Fruit fly (Drosophila melanogaster) whole organism, embryonic: ENCODE data around the gene SelT.

Source experiments
- Aef1 ChIP-seq: fragments of 200-800 bp; sonication (Bioruptor generic); IDR thresholded peaks from 3 replicates; pipeline ENCODE4 v1.3.6; 2022; ENCODE audit warnings: missing biosample characterization, missing genetic modification characterization
- Antp ChIP-seq: fragments of 200-800 bp; sonication (Bioruptor generic); optimal IDR thresholded peaks from 3 replicates; lab custom pipeline; 2016; ENCODE audit warnings: missing biosample characterization, missing genetic modification characterization
- Atf3 ChIP-seq: fragments of 200-800 bp; sonication (Bioruptor generic); optimal IDR thresholded peaks from 3 replicates; lab custom pipeline; 2016; ENCODE audit warnings: missing biosample characterization, missing genetic modification characterization
- CG10267 ChIP-seq: fragments of 200-800 bp; sonication (Bioruptor generic); optimal IDR thresholded peaks from 2 replicates; lab custom pipeline; 2018; ENCODE audit warnings: missing biosample characterization, mild to moderate bottlenecking, missing genetic modification characterization, moderate library complexity
- CG10979 ChIP-seq: fragments of 200-800 bp; sonication (Bioruptor generic); optimal IDR thresholded peaks from 2 replicates; lab custom pipeline; 2018; ENCODE audit warnings: missing biosample characterization, mild to moderate bottlenecking, missing genetic modification characterization, moderate library complexity
- CG11093 ChIP-seq: fragments of 200-800 bp; sonication (Bioruptor generic); IDR thresholded peaks from 3 replicates; pipeline ENCODE4 v1.3.6; 2022; ENCODE audit warnings: missing biosample characterization, missing genetic modification characterization
- CG11723 ChIP-seq: fragments of 200-800 bp; sonication (Bioruptor generic); optimal IDR thresholded peaks from 2 replicates; lab custom pipeline; 2017; ENCODE audit warnings: missing biosample characterization, mild to moderate bottlenecking, missing genetic modification characterization
- CG17802 ChIP-seq: fragments of 200-800 bp; sonication (Bioruptor generic); optimal IDR thresholded peaks from 2 replicates; lab custom pipeline; 2018; ENCODE audit warnings: missing biosample characterization, mild to moderate bottlenecking, missing genetic modification characterization, moderate library complexity
- CG32772 ChIP-seq: fragments of 200-800 bp; sonication (Bioruptor generic); IDR thresholded peaks from 2 replicates; pipeline ENCODE4 v1.3.6; 2022; ENCODE audit warnings: missing biosample characterization, missing genetic modification characterization
- CG3995 ChIP-seq: fragments of 200-800 bp; sonication (Bioruptor generic); optimal IDR thresholded peaks from 3 replicates; lab custom pipeline; 2016; ENCODE audit warnings: missing biosample characterization, missing genetic modification characterization
- CG4424 ChIP-seq: fragments of 200-800 bp; sonication (Bioruptor generic); optimal IDR thresholded peaks from 3 replicates; lab custom pipeline; 2016; ENCODE audit warnings: missing biosample characterization, missing genetic modification characterization
- CG4730 ChIP-seq: fragments of 200-800 bp; sonication (Bioruptor generic); IDR thresholded peaks from 2 replicates; pipeline ENCODE4 v1.3.6; 2022; ENCODE audit warnings: missing biosample characterization, missing genetic modification characterization
- CG6791 ChIP-seq: fragments of 200-800 bp; sonication (Bioruptor generic); IDR thresholded peaks from 3 replicates; pipeline ENCODE4 v1.3.6; 2022; ENCODE audit warnings: missing biosample characterization, missing genetic modification characterization; ENCODE audit not compliant: partially characterized antibody
- CG9797 ChIP-seq: fragments of 200-800 bp; sonication (Bioruptor generic); optimal IDR thresholded peaks from 3 replicates; lab custom pipeline; 2018; ENCODE audit warnings: missing biosample characterization, mild to moderate bottlenecking, missing genetic modification characterization
- CHES-1-like ChIP-seq: fragments of 200-800 bp; sonication (Bioruptor generic); optimal IDR thresholded peaks from 2 replicates; lab custom pipeline; 2016; ENCODE audit warnings: missing biosample characterization, missing genetic modification characterization
- Ets65A ChIP-seq: fragments of 200-800 bp; sonication (Bioruptor generic); peaks from one replicate; lab custom pipeline; 2016; ENCODE audit warnings: missing biosample characterization, missing genetic modification characterization
- HLH4C ChIP-seq: fragments of 200-800 bp; sonication (Bioruptor generic); IDR thresholded peaks from 3 replicates; pipeline ENCODE4 v1.3.6; 2022; ENCODE audit warnings: missing biosample characterization, missing genetic modification characterization; ENCODE audit not compliant: partially characterized antibody
- Hmx ChIP-seq: fragments of 200-800 bp; sonication (Bioruptor generic); optimal IDR thresholded peaks from 2 replicates; lab custom pipeline; 2016; ENCODE audit warnings: missing biosample characterization, missing genetic modification characterization
- MESR4 ChIP-seq: fragments of 200-800 bp; sonication (Bioruptor generic); optimal IDR thresholded peaks from 2 replicates; lab custom pipeline; 2018; ENCODE audit warnings: missing biosample characterization, mild to moderate bottlenecking, missing genetic modification characterization, moderate library complexity
- Opbp ChIP-seq: fragments of 200-800 bp; sonication (Bioruptor generic); IDR thresholded peaks from 3 replicates; pipeline ENCODE4 v1.3.6; 2022; ENCODE audit warnings: missing biosample characterization, missing genetic modification characterization; ENCODE audit not compliant: partially characterized antibody
- Sin3A ChIP-seq: fragments of >200 bp; optimal IDR thresholded peaks from 2 replicates; lab custom pipeline; 2018
- Six4 ChIP-seq: fragments of 200-800 bp; sonication (Bioruptor generic); optimal IDR thresholded peaks from 2 replicates; lab custom pipeline; 2016; ENCODE audit warnings: missing biosample characterization, missing genetic modification characterization
- Spps ChIP-seq: fragments of 200-800 bp; sonication (Bioruptor generic); optimal IDR thresholded peaks from 2 replicates; lab custom pipeline; 2018; ENCODE audit warnings: missing biosample characterization, mild to moderate bottlenecking, missing genetic modification characterization
- Xrp1 ChIP-seq: fragments of 200-800 bp; sonication (Bioruptor generic); IDR thresholded peaks from 2 replicates; pipeline ENCODE4 v1.3.6; 2022; ENCODE audit warnings: missing biosample characterization, missing genetic modification characterization
- dati ChIP-seq: fragments of 200-800 bp; sonication (Bioruptor generic); IDR thresholded peaks from 2 replicates; pipeline ENCODE4 v1.3.6; 2022; ENCODE audit warnings: missing biosample characterization, missing genetic modification characterization
- gem ChIP-seq: fragments of 200-800 bp; sonication (Bioruptor generic); optimal IDR thresholded peaks from 2 replicates; lab custom pipeline; 2019; ENCODE audit warnings: missing biosample characterization, mild to moderate bottlenecking, missing genetic modification characterization, moderate library complexity
- gfzf ChIP-seq: fragments of 200-800 bp; sonication (Bioruptor generic); optimal IDR thresholded peaks from 2 replicates; lab custom pipeline; 2016; ENCODE audit warnings: missing biosample characterization, mild to moderate bottlenecking, missing genetic modification characterization, moderate library complexity
- kay ChIP-seq: fragments of 200-800 bp; sonication (Bioruptor generic); optimal IDR thresholded peaks from 2 replicates; lab custom pipeline; 2016; ENCODE audit warnings: missing biosample characterization, missing genetic modification characterization
- lilli ChIP-seq: fragments of 200-800 bp; sonication (Bioruptor generic); optimal IDR thresholded peaks from 3 replicates; lab custom pipeline; 2016; ENCODE audit warnings: missing biosample characterization, missing genetic modification characterization
- nom ChIP-seq: fragments of 200-800 bp; sonication (Bioruptor generic); optimal IDR thresholded peaks from 2 replicates; lab custom pipeline; 2017; ENCODE audit warnings: missing biosample characterization, missing genetic modification characterization, mild to moderate bottlenecking, moderate library complexity, missing genetic modification reagents
- run ChIP-seq: fragments of 200-800 bp; sonication (Bioruptor generic); optimal IDR thresholded peaks from 3 replicates; lab custom pipeline; 2018; ENCODE audit warnings: missing biosample characterization, mild to moderate bottlenecking, missing genetic modification characterization
- sens ChIP-seq: fragments of 200-800 bp; sonication (Bioruptor generic); peaks from one replicate; lab custom pipeline; 2016; ENCODE audit warnings: missing biosample characterization, missing genetic modification characterization
- shn ChIP-seq: fragments of 200-800 bp; sonication (Bioruptor generic); optimal IDR thresholded peaks from 3 replicates; lab custom pipeline; 2016; ENCODE audit warnings: missing biosample characterization, missing genetic modification characterization
- slbo ChIP-seq: fragments of 200-800 bp; sonication (Bioruptor generic); IDR thresholded peaks from 2 replicates; pipeline ENCODE4 v1.3.6; 2022; ENCODE audit warnings: missing biosample characterization, missing genetic modification characterization
- sqz ChIP-seq: fragments of 200-800 bp; sonication (Bioruptor generic); optimal IDR thresholded peaks from 3 replicates; lab custom pipeline; 2018; ENCODE audit warnings: missing biosample characterization, mild to moderate bottlenecking, missing genetic modification characterization
- stwl ChIP-seq: fragments of 200-800 bp; sonication (Bioruptor generic); optimal IDR thresholded peaks from 3 replicates; lab custom pipeline; 2018; ENCODE audit warnings: missing biosample characterization, mild to moderate bottlenecking, missing genetic modification characterization, moderate library complexity
- twi ChIP-seq: fragments of 200-800 bp; optimal IDR thresholded peaks from 2 replicates; lab custom pipeline; 2019; ENCODE audit warnings: missing biosample characterization, mild to moderate bottlenecking, missing genetic modification characterization, moderate library complexity
- yki ChIP-seq: fragments of >200 bp; optimal IDR thresholded peaks from 3 replicates; lab custom pipeline; 2018

Gene SelT

dm6 chr2L:5009306-5010030 is 1.3 kb upstream of the SelT start, which contains the start of gene Rtnl1 (continued):
- TF ChIP-seq CG32772 (GFP tag; lab: Robert Waterston, UW) (no peak), Xrp1 (GFP tag; lab: Robert Waterston, UW) (no peak), gfzf (peak; percentile 99), CG17802 (no peak), lilli (GFP tag; lab: Kevin White, UChicago) (peak; percentile 32), CG11093 (GFP tag; lab: Robert Waterston, UW) (no peak), stwl (tag; lab: Kevin White, UChicago) (peak; percentile 71), CG6791 (GFP tag; lab: Robert Waterston, UW) (peak; percentile 93), sqz (GFP tag; lab: Kevin White, UChicago) (no peak), run (no peak), HLH4C (GFP tag; lab: Robert Waterston, UW) (peak; percentile 82), CG10979 (tag; lab: Kevin White, UChicago) (peak; percentile 17), dati (GFP tag; lab: Robert Waterston, UW) (no peak), Antp (peak; percentile 35), Spps (no peak), CG9797 (GFP tag; lab: Kevin White, UChicago) (peak; percentile 80), slbo (GFP tag; lab: Robert Waterston, UW) (peak; percentile 51; the same call in 1 of the 2 replicates), MESR4 (peak; percentile 77), CG3995 (GFP tag; lab: Kevin White, UChicago) (peak; percentile 33), yki (lab: Kevin White, UChicago) (no peak), CG4424 (GFP tag; lab: Kevin White, UChicago) (peak; percentile 24), kay (GFP tag; lab: Kevin White, UChicago) (no peak), Aef1 (0 out of 3 replicates have a peak, but pooled peaks have one; percentile 26), Hmx (no peak), Opbp (GFP tag; lab: Robert Waterston, UW) (peak; percentile 95), Atf3 (GFP tag; lab: Kevin White, UChicago) (no peak), CG11723 (no peak), CG4730 (GFP tag; lab: Robert Waterston, UW) (no peak), gem (tag; lab: Kevin White, UChicago) (peak; percentile 2), shn (GFP tag; lab: Kevin White, UChicago) (peak; percentile 29), CHES-1-like (peak; percentile 78), Sin3A (lab: Kevin White, UChicago) (peak; percentile 95)

dm6 chr2L:5020479-5020878 is 9.8 kb downstream of the SelT start:
- peak; percentile 10 for TF ChIP-seq sens (GFP tag; lab: Kevin White, UChicago)
- TF ChIP-seq Six4 (GFP tag; lab: Kevin White, UChicago) = no peak

dm6 chr2L:5022602-5023001 is 11.9 kb downstream of the SelT start:
- TF ChIP-seq twi (tag; lab: Kevin White, UChicago) (peak; percentile 79), Ets65A (GFP tag; lab: Kevin White, UChicago) (peak; percentile 88), nom (GFP tag; lab: Kevin White, UChicago) (no peak), CG10267 (tag; lab: Kevin White, UChicago) (no peak)
- TF ChIP-seq, all 482 proteins: peak for 2
